Worm (Caenorhabditis elegans): ENCODE measurements around the gene cpsf-1.

DNA sequence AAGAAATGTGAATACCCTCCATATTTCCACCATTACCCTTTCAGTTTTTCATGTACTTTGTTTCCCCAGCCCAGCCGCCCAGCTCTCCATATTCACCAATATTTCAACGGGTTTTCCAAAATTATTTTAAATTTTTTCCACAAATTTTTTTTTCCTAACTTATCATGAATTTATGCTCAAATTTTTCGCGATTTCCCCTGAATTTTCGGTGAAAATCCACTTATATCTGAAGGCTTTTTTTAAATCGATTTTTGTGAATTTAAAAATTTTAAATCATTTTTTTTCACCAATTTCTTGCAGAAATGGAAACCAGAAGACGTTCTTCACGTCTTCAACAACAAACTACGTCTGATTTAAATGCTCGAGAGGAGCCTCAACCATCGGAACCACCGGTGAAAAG, 40.0 kb downstream of the cpsf-1 start, which contains the start of gene xpc-1:
- TF ChIP-seq lsy-2 (tag; optimal IDR thresholded peaks at IDR 0.05), result no peak
- no peak for TF ChIP-seq unc-55 (GFP tag; optimal IDR thresholded peaks at IDR 0.05)
- TF ChIP-seq blmp-1 (tag; optimal IDR thresholded peaks at IDR 0.05; ENCODE audit: insufficient read depth), result no peak
- no peak for TF ChIP-seq ztf-11 (tag; optimal IDR thresholded peaks at IDR 0.05)
